Fruit fly (Drosophila melanogaster) whole organism, wandering third instar larva: ENCODE data around the gene mex1.

ENCODE experiments used
- Abd-B ChIP-seq: fragments of >200 bp; optimal IDR thresholded peaks from 2 replicates; lab custom pipeline; 2017; ENCODE audit warnings: missing biosample characterization, missing genetic modification characterization
- CG32264 ChIP-seq: fragments of 200-800 bp; sonication (Bioruptor generic); optimal IDR thresholded peaks from 2 replicates; lab custom pipeline; 2016; ENCODE audit warnings: missing biosample characterization, missing genetic modification characterization
- CG9705 ChIP-seq: fragments of 200-800 bp; sonication (Bioruptor generic); optimal IDR thresholded peaks from 2 replicates; lab custom pipeline; 2018; ENCODE audit warnings: missing biosample characterization, mild to moderate bottlenecking, missing genetic modification characterization
- CrebA ChIP-seq: fragments of 200-800 bp; sonication (Bioruptor generic); optimal IDR thresholded peaks from 2 replicates; lab custom pipeline; 2016; ENCODE audit warnings: missing biosample characterization, mild to moderate bottlenecking, missing genetic modification characterization, borderline replicate concordance
- Dfd ChIP-seq: fragments of >200 bp; optimal IDR thresholded peaks from 2 replicates; lab custom pipeline; 2017; ENCODE audit warnings: missing biosample characterization, missing genetic modification characterization
- Dif ChIP-seq: fragments of 200-275, 200-300 bp; sonication (Bioruptor generic); optimal IDR thresholded peaks from 2 replicates; lab custom pipeline; 2018; ENCODE audit warnings: missing biosample characterization, missing genetic modification characterization; ENCODE audit not compliant: partially characterized antibody
- GATAd ChIP-seq: sonication (Bioruptor generic); optimal IDR thresholded peaks from 2 replicates; lab custom pipeline; 2016; ENCODE audit warnings: missing biosample characterization, missing genetic modification characterization
- HLH106 ChIP-seq: fragments of 200-800 bp; optimal IDR thresholded peaks from 3 replicates; lab custom pipeline; 2019; ENCODE audit warnings: missing biosample characterization, mild to moderate bottlenecking, missing genetic modification characterization, moderate library complexity
- Hnf4 ChIP-seq: fragments of 200-800 bp; sonication (Bioruptor generic); optimal IDR thresholded peaks from 2 replicates; lab custom pipeline; 2016; ENCODE audit warnings: missing biosample characterization, mild to moderate bottlenecking, missing genetic modification characterization
- Hr78 ChIP-seq: fragments of >200 bp; optimal IDR thresholded peaks from 2 replicates; lab custom pipeline; 2017; ENCODE audit warnings: missing biosample characterization, missing genetic modification characterization
- Hr83 ChIP-seq: fragments of 200-300 bp; sonication (Bioruptor generic); optimal IDR thresholded peaks from 2 replicates; lab custom pipeline; 2016; ENCODE audit warnings: missing biosample characterization, mild to moderate bottlenecking, missing genetic modification characterization, moderate library complexity; ENCODE audit not compliant: poor library complexity, severe bottlenecking
- Jra ChIP-seq: sonication (Bioruptor generic); optimal IDR thresholded peaks from 2 replicates; lab custom pipeline; 2016; ENCODE audit warnings: missing biosample characterization, missing genetic modification characterization
- Mio ChIP-seq: sonication (Bioruptor generic); optimal IDR thresholded peaks from 2 replicates; lab custom pipeline; 2016; ENCODE audit warnings: missing biosample characterization, missing genetic modification characterization
- Myc ChIP-seq: fragments of >200 bp; optimal IDR thresholded peaks from 2 replicates; lab custom pipeline; 2017
- N ChIP-seq: fragments of >200 bp; optimal IDR thresholded peaks from 2 replicates; lab custom pipeline; 2018; ENCODE audit warnings: missing biosample characterization, missing external identifiers, missing genetic modification characterization
- OdsH ChIP-seq: fragments of 200-800 bp; sonication (Bioruptor generic); optimal IDR thresholded peaks from 2 replicates; lab custom pipeline; 2016; ENCODE audit warnings: missing biosample characterization, mild to moderate bottlenecking, missing genetic modification characterization
- Rel ChIP-seq, 2 experiments: fragments of 200-800 bp; sonication (Bioruptor generic) in 1 of 2; optimal IDR thresholded peaks; 2 replicates in 1 of 2; 3 replicates in 1 of 2; lab custom pipeline; 2016 to 2019; ENCODE audit warnings: mild to moderate bottlenecking in 2 of 2, missing biosample characterization in 2 of 2, missing genetic modification characterization in 2 of 2, moderate library complexity in 1 of 2
- Sp1 ChIP-seq: fragments of 200-800 bp; sonication (Bioruptor generic); optimal IDR thresholded peaks from 3 replicates; lab custom pipeline; 2019; ENCODE audit warnings: missing biosample characterization, mild to moderate bottlenecking, missing genetic modification characterization, moderate library complexity
- Vsx2 ChIP-seq: fragments of 200-300, 225-300 bp; sonication (Bioruptor generic); optimal IDR thresholded peaks from 2 replicates; lab custom pipeline; 2018; ENCODE audit warnings: missing biosample characterization, missing genetic modification characterization; ENCODE audit not compliant: partially characterized antibody
- br ChIP-seq: fragments of 200-800 bp; sonication (Bioruptor generic); optimal IDR thresholded peaks from 2 replicates; lab custom pipeline; 2016; ENCODE audit warnings: missing biosample characterization, missing genetic modification characterization
- brk ChIP-seq: fragments of 200-800 bp; sonication (Bioruptor generic); optimal IDR thresholded peaks from 2 replicates; lab custom pipeline; 2016; ENCODE audit warnings: missing biosample characterization, mild to moderate bottlenecking, missing genetic modification characterization
- dl ChIP-seq, 2 experiments: fragments of 175-275, 200-275 bp in 1 of 2; fragments of 200-275 bp in 1 of 2; sonication (Bioruptor generic); optimal IDR thresholded peaks; lab custom pipeline; 2018; ENCODE audit warnings: mild to moderate bottlenecking in 2 of 2, missing biosample characterization in 2 of 2, missing genetic modification characterization in 2 of 2, moderate library complexity in 2 of 2; ENCODE audit not compliant: partially characterized antibody in 2 of 2, insufficient read depth in 1 of 2
- dmrt93B ChIP-seq: fragments of 200-800 bp; sonication (Bioruptor generic); optimal IDR thresholded peaks from 2 replicates; lab custom pipeline; 2018; ENCODE audit warnings: missing biosample characterization, mild to moderate bottlenecking, missing genetic modification characterization
- dsf ChIP-seq: sonication (Bioruptor generic); optimal IDR thresholded peaks from 2 replicates; lab custom pipeline; 2016; ENCODE audit warnings: missing biosample characterization, missing genetic modification characterization, borderline replicate concordance
- ey ChIP-seq: fragments of 200-800 bp; sonication (Bioruptor generic); optimal IDR thresholded peaks from 2 replicates; lab custom pipeline; 2016; ENCODE audit warnings: missing biosample characterization, missing genetic modification characterization
- foxo ChIP-seq, 2 experiments: fragments of 200-800 bp; sonication (Bioruptor generic); optimal IDR thresholded peaks; 2 replicates in 1 of 2; 3 replicates in 1 of 2; lab custom pipeline; 2016 to 2017; ENCODE audit warnings: missing biosample characterization in 2 of 2, missing genetic modification characterization in 2 of 2
- fru ChIP-seq: fragments of 200-800 bp; sonication (Bioruptor generic); optimal IDR thresholded peaks from 3 replicates; lab custom pipeline; 2016; ENCODE audit warnings: missing biosample characterization, mild to moderate bottlenecking, missing genetic modification characterization
- h ChIP-seq: fragments of 200-800 bp; sonication (Bioruptor generic); optimal IDR thresholded peaks from 3 replicates; lab custom pipeline; 2016; ENCODE audit warnings: missing biosample characterization, mild to moderate bottlenecking, missing genetic modification characterization
- jim ChIP-seq: fragments of 175-275, 200-325 bp; sonication (Bioruptor generic); optimal IDR thresholded peaks from 2 replicates; lab custom pipeline; 2016; ENCODE audit warnings: missing biosample characterization, mild to moderate bottlenecking, missing genetic modification characterization
- lola ChIP-seq: fragments of >200 bp; optimal IDR thresholded peaks from 2 replicates; lab custom pipeline; 2017; ENCODE audit warnings: missing biosample characterization, missing genetic modification characterization
- pan ChIP-seq: fragments of >200 bp; optimal IDR thresholded peaks from 2 replicates; lab custom pipeline; 2017
- psq ChIP-seq: fragments of 200-800 bp; sonication (Bioruptor generic); optimal IDR thresholded peaks from 3 replicates; lab custom pipeline; 2017; ENCODE audit warnings: missing biosample characterization, mild to moderate bottlenecking, missing genetic modification characterization, moderate library complexity
- rgr ChIP-seq: fragments of 200-800 bp; sonication (Bioruptor generic); optimal IDR thresholded peaks from 3 replicates; lab custom pipeline; 2016; ENCODE audit warnings: missing biosample characterization, mild to moderate bottlenecking, missing genetic modification characterization
- sage ChIP-seq: fragments of 200-800 bp; sonication (Bioruptor generic); optimal IDR thresholded peaks from 2 replicates; lab custom pipeline; 2016; ENCODE audit warnings: missing biosample characterization, mild to moderate bottlenecking, missing genetic modification characterization
- sv ChIP-seq: fragments of 200-800 bp; sonication (Bioruptor generic); optimal IDR thresholded peaks from 3 replicates; lab custom pipeline; 2016; ENCODE audit warnings: missing biosample characterization, missing genetic modification characterization
- tai ChIP-seq: sonication (Bioruptor generic); optimal IDR thresholded peaks from 2 replicates; lab custom pipeline; 2016; ENCODE audit warnings: missing biosample characterization, missing genetic modification characterization
- usp ChIP-seq: fragments of >200 bp; optimal IDR thresholded peaks from 2 replicates; lab custom pipeline; 2017; ENCODE audit warnings: missing biosample characterization, missing genetic modification characterization
- woc ChIP-seq: sonication (Bioruptor generic); optimal IDR thresholded peaks from 2 replicates; lab custom pipeline; 2016; ENCODE audit warnings: missing biosample characterization, mild to moderate bottlenecking, missing genetic modification characterization

mex1 gene

DNA sequence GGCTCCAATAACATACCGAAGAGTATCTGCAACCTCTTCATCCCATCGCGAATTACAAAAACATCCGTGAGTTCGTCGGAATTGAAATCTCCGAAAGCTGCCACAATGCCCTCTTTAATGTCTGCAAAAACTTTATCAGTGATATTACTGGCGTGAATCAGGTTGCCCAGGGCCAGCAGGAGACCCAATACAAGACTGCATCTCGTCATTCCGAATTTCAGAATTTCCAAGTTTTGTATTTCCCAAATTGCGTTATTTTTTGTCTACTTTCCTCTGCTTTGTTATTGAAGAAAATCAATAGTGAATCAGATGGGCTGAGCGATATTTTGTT is 43.3 kb upstream of the mex1 start:
- TF ChIP-seq h (GFP tag; lab: Kevin White, UChicago) (no peak), Rel (GFP tag; optimal IDR thresholded peaks at IDR 0.05; lab: Kevin White, UChicago) (no peak), Rel (tag; optimal IDR thresholded peaks at IDR 0.05; lab: Kevin White, UChicago) (peak; percentile 45), fru (GFP tag; lab: Kevin White, UChicago) (no peak), Mio (GFP tag; lab: Kevin White, UChicago) (no peak), CrebA (GFP tag; lab: Kevin White, UChicago) (no peak), br (GFP tag; lab: Kevin White, UChicago) (no peak), HLH106 (tag; lab: Kevin White, UChicago) (no peak)
- TF ChIP-seq, all 38 proteins: peak for 1

DNA sequence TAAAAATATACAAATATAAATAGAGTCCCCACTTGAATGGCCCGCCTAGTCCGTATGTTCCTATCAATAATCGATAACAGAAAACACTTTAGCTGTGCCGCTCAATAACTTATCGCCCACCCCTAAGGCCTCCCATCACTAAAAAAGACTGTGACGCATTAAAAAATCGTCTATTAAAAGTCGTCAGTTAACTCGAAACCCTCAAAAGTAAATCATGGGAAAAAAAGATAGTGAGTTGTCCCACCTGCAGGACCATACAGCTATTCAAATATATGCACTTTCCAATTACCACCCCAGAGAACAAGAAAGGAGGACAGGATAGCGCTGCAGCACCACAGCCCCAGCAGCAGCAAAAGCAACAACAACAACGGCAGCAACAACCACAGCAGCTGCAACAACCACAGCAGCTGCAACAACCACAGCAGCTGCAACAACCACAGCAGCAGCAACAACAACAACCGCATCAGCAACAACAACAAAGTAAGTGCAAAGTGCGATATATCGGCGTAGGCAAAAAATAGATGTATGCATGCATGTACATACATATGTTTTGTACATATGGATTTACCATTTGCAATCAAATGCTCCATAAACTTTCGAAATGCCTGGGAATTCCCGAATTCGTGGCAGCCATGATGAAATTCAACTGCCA is 34.7 kb upstream of the mex1 start, which contains the start of gene AGO2:
Gene AGO2 (plus strand): TSS at position 121 of the 652 bp plus-strand sequence.
- TF ChIP-seq N (no peak), h (GFP tag; lab: Kevin White, UChicago) (peak; percentile 24), Myc (lab: Kevin White, UChicago) (peak; percentile 36), pan (lab: Kevin White, UChicago) (no peak), br (GFP tag; lab: Kevin White, UChicago) (peak; percentile 45), Rel (GFP tag; optimal IDR thresholded peaks at IDR 0.05; lab: Kevin White, UChicago) (no peak), Rel (tag; optimal IDR thresholded peaks at IDR 0.05; lab: Kevin White, UChicago) (peak; percentile 100), woc (GFP tag; lab: Kevin White, UChicago) (no peak), sage (peak; percentile 35), HLH106 (tag; lab: Kevin White, UChicago) (peak; percentile 13), Vsx2 (GFP tag; lab: Kevin White, UChicago) (no peak), Hr83 (peak; percentile 54), fru (GFP tag; lab: Kevin White, UChicago) (peak; percentile 27), Dfd (GFP tag; lab: Kevin White, UChicago) (peak; percentile 79), Hnf4 (GFP tag; lab: Kevin White, UChicago) (peak; percentile 65), Sp1 (GFP tag; lab: Kevin White, UChicago) (peak; percentile 56), Jra (GFP tag; lab: Kevin White, UChicago) (peak; percentile 76), Mio (GFP tag; lab: Kevin White, UChicago) (no peak), dl (GFP tag; optimal IDR thresholded peaks at IDR 0.05; lab: Kevin White, UChicago; ENCODE audit: insufficient read depth in 1 of 2, partially characterized antibody in 2 of 2) (peak in 1 of 2 experiments; percentile 7)

DNA sequence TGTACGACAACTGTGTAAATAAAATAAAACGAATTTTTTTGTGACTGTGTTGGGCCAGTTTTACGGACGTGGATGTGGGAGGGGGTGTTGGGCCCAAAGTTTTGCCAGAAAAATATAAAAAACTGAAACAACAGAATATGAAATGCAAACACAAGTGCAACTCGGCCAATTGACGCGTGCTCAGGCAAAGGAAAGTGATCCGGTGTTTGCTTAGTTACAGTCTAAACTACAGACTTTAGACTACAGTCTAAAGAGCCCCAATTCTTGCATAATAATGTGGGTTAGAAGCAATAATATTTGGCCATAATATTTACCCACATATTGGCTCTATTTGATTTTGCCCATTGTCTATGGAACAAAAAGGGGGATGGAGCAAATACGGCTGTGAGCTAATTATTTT is 29.5 kb upstream of the mex1 start:
- peak; percentile 13 for TF ChIP-seq fru (GFP tag; lab: Kevin White, UChicago)
- TF ChIP-seq Dif (GFP tag; lab: Kevin White, UChicago), result no peak
- TF ChIP-seq Hr83, result peak; percentile 42
- TF ChIP-seq GATAd (GFP tag; lab: Kevin White, UChicago), result no peak
- TF ChIP-seq sage, result no peak
- TF ChIP-seq usp, result no peak
- no peak for TF ChIP-seq Jra (GFP tag; lab: Kevin White, UChicago)
- peak; percentile 40 for TF ChIP-seq OdsH (GFP tag; lab: Kevin White, UChicago)
- TF ChIP-seq br (GFP tag; lab: Kevin White, UChicago), result peak; percentile 17
- no peak for TF ChIP-seq ey
- TF ChIP-seq Abd-B (GFP tag; lab: Kevin White, UChicago), result no peak
- no peak for TF ChIP-seq dl (GFP tag; optimal IDR thresholded peaks at IDR 0.05; lab: Kevin White, UChicago; ENCODE audit: insufficient read depth in 1 of 2, partially characterized antibody in 2 of 2)
- peak; percentile 42 for TF ChIP-seq Sp1 (GFP tag; lab: Kevin White, UChicago)
- TF ChIP-seq N, result no peak
- TF ChIP-seq dsf (GFP tag; lab: Kevin White, UChicago), result no peak
- no peak for TF ChIP-seq CG9705 (GFP tag; lab: Kevin White, UChicago)
- no peak for TF ChIP-seq Rel (GFP tag; optimal IDR thresholded peaks at IDR 0.05; lab: Kevin White, UChicago)
- no peak for TF ChIP-seq Rel (tag; optimal IDR thresholded peaks at IDR 0.05; lab: Kevin White, UChicago)
- TF ChIP-seq Myc (lab: Kevin White, UChicago), result no peak
- peak; percentile 63 for TF ChIP-seq h (GFP tag; lab: Kevin White, UChicago)
- TF ChIP-seq woc (GFP tag; lab: Kevin White, UChicago), result no peak
- no peak for TF ChIP-seq Hr78 (GFP tag; lab: Kevin White, UChicago)
- TF ChIP-seq tai (GFP tag; lab: Kevin White, UChicago), result no peak
- TF ChIP-seq HLH106 (tag; lab: Kevin White, UChicago), result no peak
- peak; percentile 13 for TF ChIP-seq brk (GFP tag; lab: Kevin White, UChicago)
- no peak for TF ChIP-seq Hnf4 (GFP tag; lab: Kevin White, UChicago)
- peak in 1 of 2 experiments; percentile 13 for TF ChIP-seq foxo (GFP tag; optimal IDR thresholded peaks at IDR 0.05; lab: Kevin White, UChicago)
- no peak for TF ChIP-seq sv (GFP tag; lab: Kevin White, UChicago)
- TF ChIP-seq Vsx2 (GFP tag; lab: Kevin White, UChicago), result no peak
- no peak for TF ChIP-seq psq (GFP tag; lab: Kevin White, UChicago)
- TF ChIP-seq Dfd (GFP tag; lab: Kevin White, UChicago), result no peak
- no peak for TF ChIP-seq jim
- peak; percentile 42 for TF ChIP-seq rgr
- TF ChIP-seq lola, result no peak
- no peak for TF ChIP-seq pan (lab: Kevin White, UChicago)
- TF ChIP-seq CG32264 (GFP tag; lab: Kevin White, UChicago), result no peak
- TF ChIP-seq dmrt93B (GFP tag; lab: Kevin White, UChicago), result no peak
- TF ChIP-seq CrebA (GFP tag; lab: Kevin White, UChicago), result no peak
- no peak for TF ChIP-seq Mio (GFP tag; lab: Kevin White, UChicago)
